Worm (Caenorhabditis elegans) whole organism, young adult: Measurements from ENCODE around the gene C17F4.8.
"Not testable (repeated sequence)": the region's sequence is repeated elsewhere in the genome, so short reads cannot be mapped to it uniquely, and the experiment has no call there.

Source experiments
- F10E7.11 ChIP-seq: sonication (generic microtip); optimal IDR thresholded peaks from 2 replicates; lab custom pipeline; 2017; ENCODE audit warnings: mild to moderate bottlenecking, missing genetic modification characterization, moderate library complexity, missing compliant biosample characterization
- Y67H2A.10 ChIP-seq: fragments of 200-800 bp; sonication (Bioruptor generic); conservative IDR thresholded peaks from 2 replicates; pipeline ENCODE4 v1.3.6; 2022; ENCODE audit warnings: missing genetic modification reagents, missing genetic modification characterization, missing compliant biosample characterization
- atf-7 ChIP-seq: sonication (generic microtip); optimal IDR thresholded peaks from 2 replicates; lab custom pipeline; 2017; ENCODE audit warnings: mild to moderate bottlenecking, missing genetic modification characterization, missing compliant biosample characterization
- bed-2 ChIP-seq: fragments of 200-800 bp; sonication (Bioruptor generic); IDR thresholded peaks from 2 replicates; pipeline ENCODE4 v1.3.6; 2022; ENCODE audit warnings: missing genetic modification reagents, missing genetic modification characterization, missing compliant biosample characterization
- ccch-3 ChIP-seq: fragments of 200-800 bp; sonication (Bioruptor generic); optimal IDR thresholded peaks from 2 replicates; lab custom pipeline; 2018; ENCODE audit warnings: mild to moderate bottlenecking, missing genetic modification characterization, missing compliant biosample characterization
- ceh-40 ChIP-seq: fragments of 200-800 bp; sonication (Bioruptor generic); IDR thresholded peaks from 2 replicates; pipeline ENCODE4 v1.3.6; 2022; ENCODE audit warnings: missing genetic modification characterization, missing compliant biosample characterization
- ets-4 ChIP-seq: fragments of 200-800 bp; sonication (Bioruptor generic); optimal IDR thresholded peaks from 2 replicates; lab custom pipeline; 2018; ENCODE audit warnings: mild to moderate bottlenecking, missing genetic modification characterization, missing compliant biosample characterization
- hsf-1 ChIP-seq: fragments of 200-800 bp; sonication (Bioruptor generic); IDR thresholded peaks from 2 replicates; pipeline ENCODE4 v1.3.6; 2022; ENCODE audit warnings: missing genetic modification reagents, missing genetic modification characterization, missing compliant biosample characterization
- lin-26 ChIP-seq: fragments of 200-800 bp; sonication (Bioruptor generic); IDR thresholded peaks from 2 replicates; pipeline ENCODE4 v1.3.6; 2022; ENCODE audit warnings: missing genetic modification reagents, missing genetic modification characterization, missing compliant biosample characterization
- lin-40 ChIP-seq: sonication (generic microtip); optimal IDR thresholded peaks from 2 replicates; lab custom pipeline; 2016; ENCODE audit warnings: missing genetic modification characterization, mild to moderate bottlenecking, missing compliant biosample characterization, missing genotype, missing genetic modification reagents
- nhr-179 ChIP-seq: sonication (generic microtip); optimal IDR thresholded peaks from 2 replicates; lab custom pipeline; 2016; ENCODE audit warnings: mild to moderate bottlenecking, missing genetic modification characterization, missing compliant biosample characterization
- rpc-1 ChIP-seq, 2 experiments: fragments of 150-350 bp in 1 of 2; sonication (generic microtip) in 1 of 2; optimal IDR thresholded peaks; 2 replicates each; lab custom pipeline; 2014 to 2018; ENCODE audit warnings: missing biosample characterization in 1 of 2, missing genetic modification characterization in 1 of 2, missing genetic modification reagents in 1 of 2, missing genotype in 1 of 2
- snpc-3.4 ChIP-seq: sonication (generic microtip); optimal IDR thresholded peaks from 2 replicates; lab custom pipeline; 2017; ENCODE audit warnings: missing genetic modification characterization, mild to moderate bottlenecking, missing compliant biosample characterization, antibody characterized with exemption, moderate library complexity, missing genotype, missing genetic modification reagents
- zfh-2 ChIP-seq: fragments of 200-800 bp; sonication (Bioruptor generic); conservative IDR thresholded peaks from 2 replicates; pipeline ENCODE4 v1.3.6; 2022; ENCODE audit warnings: missing genetic modification reagents, missing genetic modification characterization, missing compliant biosample characterization

C17F4.8 gene

ce11 chrII:3191544-3191943 lies 43.1 kb downstream of the C17F4.8 start, which contains the start of gene Y27F2A.9:
Gene Y27F2A.9 (minus strand): TSS chrII:3191644.
- not testable (repeated sequence) for TF ChIP-seq zfh-2; ccch-3 (GFP tag; lab: Kevin White, UChicago); lin-26 (GFP tag; lab: Robert Waterston, UW)

ce11 chrII:3189038-3189437 lies 45.6 kb downstream of the C17F4.8 start, which contains the start of gene Y27F2A.11:
Gene Y27F2A.11 (plus strand): TSS chrII:3189338.
- not testable (repeated sequence) for TF ChIP-seq F10E7.11 (tag; lab: Kevin White, UChicago); ets-4 (GFP tag; lab: Kevin White, UChicago); Y67H2A.10 (GFP tag; lab: Robert Waterston, UW)

- no peak for TF ChIP-seq rpc-1 (optimal IDR thresholded peaks at IDR 0.05; lab: Kevin White, UChicago)
- no peak for TF ChIP-seq rpc-1 (tag; optimal IDR thresholded peaks at IDR 0.05; lab: Kevin White, UChicago)
- peak; percentile 67 for TF ChIP-seq zfh-2
- TF ChIP-seq bed-2, result no peak
- TF ChIP-seq snpc-3.4, result no peak
- no peak for TF ChIP-seq ceh-40 (GFP tag; lab: Robert Waterston, UW)
Observed at ce11 chrII:3185848-3186247, 48.8 kb downstream of the C17F4.8 start.

- TF ChIP-seq ets-4 (GFP tag; lab: Kevin White, UChicago); atf-7 (tag; lab: Kevin White, UChicago); F10E7.11 (tag; lab: Kevin White, UChicago): not testable (repeated sequence)
Observed at ce11 chrII:3184858-3185257, 49.8 kb downstream of the C17F4.8 start, which contains the start of gene sri-78. Gene sri-78 (plus strand): TSS chrII:3185158.

- TF ChIP-seq nhr-179 (tag; lab: Kevin White, UChicago); lin-40; hsf-1 (GFP tag; lab: Robert Waterston, UW): not testable (repeated sequence)
Observed at ce11 chrII:3183300-3183840, 51.3 kb downstream of the C17F4.8 start, which contains the start of the genes Y27F2A.6 and Y27F2A.8. Gene Y27F2A.6 (minus strand): TSS chrII:3183400. Gene Y27F2A.8 (plus strand): TSS chrII:3183790.
